Worm (Caenorhabditis elegans) whole organism, young adult: ENCODE results near the gene flcn-1.

ENCODE experiments used
- C06A6.2 ChIP-seq: fragments of 200-800 bp; sonication (Bioruptor generic); conservative IDR thresholded peaks from 2 replicates; pipeline ENCODE4 v1.3.6; 2022; ENCODE audit warnings: missing genetic modification characterization, missing compliant biosample characterization
- C17E4.6 ChIP-seq: fragments of 200-800 bp; sonication (Bioruptor generic); IDR thresholded peaks from 2 replicates; pipeline ENCODE4 v1.3.6; 2022; ENCODE audit warnings: missing genetic modification reagents, missing genetic modification characterization, missing compliant biosample characterization
- F10E7.11 ChIP-seq: sonication (generic microtip); optimal IDR thresholded peaks from 2 replicates; lab custom pipeline; 2017; ENCODE audit warnings: mild to moderate bottlenecking, missing genetic modification characterization, moderate library complexity, missing compliant biosample characterization
- F33H1.4 ChIP-seq: fragments of 200-800 bp; sonication (Bioruptor generic); IDR thresholded peaks from 2 replicates; pipeline ENCODE4 v1.3.6; 2022; ENCODE audit warnings: missing genetic modification reagents, missing genetic modification characterization, missing compliant biosample characterization
- F39B2.1 ChIP-seq: fragments of 200-800 bp; sonication (Bioruptor generic); IDR thresholded peaks from 2 replicates; pipeline ENCODE4 v1.3.6; 2022; ENCODE audit warnings: missing genetic modification reagents, missing genetic modification characterization, missing compliant biosample characterization
- F49E8.2 ChIP-seq: sonication (generic microtip); optimal IDR thresholded peaks from 3 replicates; lab custom pipeline; 2017; ENCODE audit warnings: missing genetic modification characterization, mild to moderate bottlenecking, missing compliant biosample characterization, antibody characterized with exemption, moderate library complexity; ENCODE audit not compliant: insufficient read depth
- F57A8.1 ChIP-seq: fragments of 200-800 bp; sonication (Bioruptor generic); optimal IDR thresholded peaks from 2 replicates; lab custom pipeline; 2018; ENCODE audit warnings: mild to moderate bottlenecking, missing genetic modification characterization, moderate library complexity, missing compliant biosample characterization
- T07F8.4 ChIP-seq: sonication (generic microtip); optimal IDR thresholded peaks from 2 replicates; lab custom pipeline; 2016; ENCODE audit warnings: mild to moderate bottlenecking, missing genetic modification characterization, moderate library complexity, missing compliant biosample characterization
- Y53F4B.3 ChIP-seq: fragments of 200-800 bp; sonication (Bioruptor generic); IDR thresholded peaks from 2 replicates; pipeline ENCODE4 v1.3.6; 2022; ENCODE audit warnings: missing genetic modification reagents, missing genetic modification characterization, missing compliant biosample characterization
- atf-7 ChIP-seq: sonication (generic microtip); optimal IDR thresholded peaks from 2 replicates; lab custom pipeline; 2017; ENCODE audit warnings: mild to moderate bottlenecking, missing genetic modification characterization, missing compliant biosample characterization
- bed-2 ChIP-seq: fragments of 200-800 bp; sonication (Bioruptor generic); IDR thresholded peaks from 2 replicates; pipeline ENCODE4 v1.3.6; 2022; ENCODE audit warnings: missing genetic modification reagents, missing genetic modification characterization, missing compliant biosample characterization
- cebp-1 ChIP-seq, 2 experiments: fragments of 200-800 bp in 1 of 2; sonication (Bioruptor generic) in 1 of 2; sonication (generic microtip) in 1 of 2; IDR thresholded peaks in 1 of 2; optimal IDR thresholded peaks in 1 of 2; 2 replicates each; pipeline versions ENCODE4 v1.3.6 to Lab custom; 2017 to 2022; ENCODE audit warnings: missing compliant biosample characterization in 2 of 2, missing genetic modification characterization in 2 of 2, mild to moderate bottlenecking in 1 of 2, missing genetic modification reagents in 1 of 2, moderate library complexity in 1 of 2
- ceh-27 ChIP-seq: fragments of 200-800 bp; sonication (Bioruptor generic); optimal IDR thresholded peaks from 2 replicates; lab custom pipeline; 2018; ENCODE audit warnings: mild to moderate bottlenecking, missing genetic modification characterization, moderate library complexity, missing compliant biosample characterization
- ceh-40 ChIP-seq: fragments of 200-800 bp; sonication (Bioruptor generic); IDR thresholded peaks from 2 replicates; pipeline ENCODE4 v1.3.6; 2022; ENCODE audit warnings: missing genetic modification characterization, missing compliant biosample characterization
- ceh-91 ChIP-seq: fragments of 200-800 bp; sonication (Bioruptor generic); IDR thresholded peaks from 2 replicates; pipeline ENCODE4 v1.3.6; 2022; ENCODE audit warnings: missing genetic modification reagents, missing genetic modification characterization, missing compliant biosample characterization
- chd-7 ChIP-seq: sonication (generic microtip); optimal IDR thresholded peaks from 2 replicates; lab custom pipeline; 2016; ENCODE audit warnings: mild to moderate bottlenecking, missing genetic modification characterization, moderate library complexity, missing compliant biosample characterization
- dpl-1 ChIP-seq: fragments of 150-350 bp; optimal IDR thresholded peaks from 2 replicates; lab custom pipeline; 2014; ENCODE audit warnings: missing biosample characterization, missing genetic modification reagents, missing genetic modification characterization
- egl-18 ChIP-seq: fragments of 200-800 bp; sonication (Bioruptor generic); IDR thresholded peaks from 2 replicates; pipeline ENCODE4 v1.3.6; 2022; ENCODE audit warnings: missing genetic modification reagents, missing genetic modification characterization, missing compliant biosample characterization
- fkh-3 ChIP-seq: sonication (generic microtip); optimal IDR thresholded peaks from 2 replicates; lab custom pipeline; 2016; ENCODE audit warnings: mild to moderate bottlenecking, missing genetic modification characterization, missing compliant biosample characterization
- gei-17 ChIP-seq: fragments of 200-800 bp; sonication (Bioruptor generic); optimal IDR thresholded peaks from 2 replicates; lab custom pipeline; 2018; ENCODE audit warnings: mild to moderate bottlenecking, missing genetic modification characterization, missing compliant biosample characterization
- hlh-12 ChIP-seq: sonication (generic microtip); optimal IDR thresholded peaks from 2 replicates; lab custom pipeline; 2016; ENCODE audit warnings: missing genetic modification characterization, missing compliant biosample characterization
- hsf-1 ChIP-seq: fragments of 200-800 bp; sonication (Bioruptor generic); IDR thresholded peaks from 2 replicates; pipeline ENCODE4 v1.3.6; 2022; ENCODE audit warnings: missing genetic modification reagents, missing genetic modification characterization, missing compliant biosample characterization
- lag-1 ChIP-seq: fragments of 200-800 bp; sonication (Bioruptor generic); IDR thresholded peaks from 2 replicates; pipeline ENCODE4 v1.3.6; 2022; ENCODE audit warnings: missing genetic modification reagents, missing genetic modification characterization, missing compliant biosample characterization
- let-526 ChIP-seq: fragments of 200-800 bp; sonication (Bioruptor generic); IDR thresholded peaks from 2 replicates; pipeline ENCODE4 v1.3.6; 2022; ENCODE audit warnings: missing genetic modification reagents, missing genetic modification characterization, missing compliant biosample characterization
- let-607 ChIP-seq, 2 experiments: fragments of 200-800 bp in 1 of 2; sonication (Bioruptor generic) in 1 of 2; sonication (generic microtip) in 1 of 2; optimal IDR thresholded peaks; 2 replicates each; lab custom pipeline; 2016 to 2018; ENCODE audit warnings: mild to moderate bottlenecking in 2 of 2, missing compliant biosample characterization in 2 of 2, missing genetic modification characterization in 2 of 2, moderate library complexity in 2 of 2, missing genotype in 1 of 2
- lsl-1 ChIP-seq: fragments of 200-800 bp; sonication (Bioruptor generic); optimal IDR thresholded peaks from 2 replicates; lab custom pipeline; 2018; ENCODE audit warnings: mild to moderate bottlenecking, missing genetic modification characterization, moderate library complexity, missing compliant biosample characterization
- madf-3 ChIP-seq: fragments of 200-800 bp; sonication (Bioruptor generic); IDR thresholded peaks from 2 replicates; pipeline ENCODE4 v1.3.6; 2022; ENCODE audit warnings: missing genetic modification reagents, missing genetic modification characterization, missing compliant biosample characterization
- madf-6 ChIP-seq: fragments of 200-800 bp; sonication (Bioruptor generic); IDR thresholded peaks from 2 replicates; pipeline ENCODE4 v1.3.6; 2022; ENCODE audit warnings: missing genetic modification reagents, missing genetic modification characterization, missing compliant biosample characterization
- madf-8 ChIP-seq: fragments of 200-800 bp; sonication (Bioruptor generic); conservative IDR thresholded peaks from 2 replicates; pipeline ENCODE4 v1.3.6; 2022; ENCODE audit warnings: missing genetic modification reagents, missing genetic modification characterization, missing compliant biosample characterization
- mcd-1 ChIP-seq: fragments of 200-800 bp; sonication (Bioruptor generic); IDR thresholded peaks from 2 replicates; pipeline ENCODE4 v1.3.6; 2022; ENCODE audit warnings: missing genetic modification reagents, missing genetic modification characterization, missing compliant biosample characterization
- mes-4 ChIP-seq: sonication (generic microtip); optimal IDR thresholded peaks from 2 replicates; lab custom pipeline; 2016; ENCODE audit warnings: missing genotype, missing genetic modification characterization, missing compliant biosample characterization
- mxl-1 ChIP-seq: sonication (generic microtip); optimal IDR thresholded peaks from 2 replicates; lab custom pipeline; 2016; ENCODE audit warnings: missing genetic modification characterization, missing compliant biosample characterization
- nfya-2 ChIP-seq: fragments of 200-800 bp; sonication (Bioruptor generic); IDR thresholded peaks from 2 replicates; pipeline ENCODE4 v1.3.6; 2022; ENCODE audit warnings: missing genetic modification reagents, missing genetic modification characterization, missing compliant biosample characterization
- nfyb-1 ChIP-seq: fragments of 200-800 bp; sonication (Bioruptor generic); IDR thresholded peaks from 2 replicates; pipeline ENCODE4 v1.3.6; 2022; ENCODE audit warnings: missing genetic modification reagents, missing genetic modification characterization, missing compliant biosample characterization
- nhr-179 ChIP-seq: sonication (generic microtip); optimal IDR thresholded peaks from 2 replicates; lab custom pipeline; 2016; ENCODE audit warnings: mild to moderate bottlenecking, missing genetic modification characterization, missing compliant biosample characterization
- nhr-80 ChIP-seq: sonication (generic microtip); optimal IDR thresholded peaks from 2 replicates; lab custom pipeline; 2016; ENCODE audit warnings: missing genetic modification characterization, missing compliant biosample characterization
- rcor-1 ChIP-seq: fragments of 200-800 bp; sonication (Bioruptor generic); IDR thresholded peaks from 2 replicates; pipeline ENCODE4 v1.3.6; 2022; ENCODE audit warnings: missing genetic modification reagents, missing genetic modification characterization, missing compliant biosample characterization
- sdz-38 ChIP-seq: sonication (generic microtip); optimal IDR thresholded peaks from 2 replicates; lab custom pipeline; 2016; ENCODE audit warnings: missing genotype, missing genetic modification characterization, missing compliant biosample characterization
- snpc-1.3 ChIP-seq: sonication (generic microtip); optimal IDR thresholded peaks from 2 replicates; lab custom pipeline; 2017; ENCODE audit warnings: missing genetic modification characterization, mild to moderate bottlenecking, missing compliant biosample characterization, antibody characterized with exemption, moderate library complexity, missing genotype, missing genetic modification reagents; ENCODE audit not compliant: insufficient read depth
- snpc-3.4 ChIP-seq: sonication (generic microtip); optimal IDR thresholded peaks from 2 replicates; lab custom pipeline; 2017; ENCODE audit warnings: missing genetic modification characterization, mild to moderate bottlenecking, missing compliant biosample characterization, antibody characterized with exemption, moderate library complexity, missing genotype, missing genetic modification reagents
- snpc-4 ChIP-seq, 5 experiments: fragments of 150-350 bp in 1 of 5; sonication (generic microtip) in 4 of 5; optimal IDR thresholded peaks; 2 replicates each; lab custom pipeline; 2014 to 2018; ENCODE audit warnings: missing genetic modification characterization in 5 of 5, missing biosample characterization in 3 of 5, antibody characterized with exemption in 2 of 5, mild to moderate bottlenecking in 2 of 5, missing compliant biosample characterization in 2 of 5, missing genotype in 2 of 5, moderate library complexity in 2 of 5, missing genetic modification reagents in 1 of 5
- tbp1 ChIP-seq: fragments of 200-800 bp; sonication (Bioruptor generic); optimal IDR thresholded peaks from 2 replicates; lab custom pipeline; 2018; ENCODE audit warnings: mild to moderate bottlenecking, missing genetic modification characterization, missing compliant biosample characterization
- tlf-1 ChIP-seq: fragments of 200-800 bp; sonication (Bioruptor generic); optimal IDR thresholded peaks from 2 replicates; lab custom pipeline; 2018; ENCODE audit warnings: mild to moderate bottlenecking, missing genetic modification characterization, missing compliant biosample characterization
- unc-62 ChIP-seq: fragments of 150-350 bp; optimal IDR thresholded peaks from 2 replicates; lab custom pipeline; 2014; ENCODE audit warnings: missing biosample characterization, missing genetic modification reagents, missing genetic modification characterization
- zfh-2 ChIP-seq: fragments of 200-800 bp; sonication (Bioruptor generic); conservative IDR thresholded peaks from 2 replicates; pipeline ENCODE4 v1.3.6; 2022; ENCODE audit warnings: missing genetic modification reagents, missing genetic modification characterization, missing compliant biosample characterization
- ztf-26 ChIP-seq: sonication (generic microtip); optimal IDR thresholded peaks from 2 replicates; lab custom pipeline; 2017; ENCODE audit warnings: missing genetic modification characterization, missing compliant biosample characterization

flcn-1 gene

ce11 chrII:6968191-6968675, 39.7 kb downstream of the flcn-1 start (continued):
- TF ChIP-seq snpc-1.3 (peak; percentile 70), fkh-3 (tag; lab: Kevin White, UChicago) (peak; percentile 80), ceh-40 (GFP tag; lab: Robert Waterston, UW) (no peak), nfyb-1 (peak; percentile 93), hsf-1 (GFP tag; lab: Robert Waterston, UW) (peak; percentile 58), Y53F4B.3 (GFP tag; lab: Robert Waterston, UW) (peak; percentile 29; the same call in 1 of the 2 replicates), atf-7 (tag; lab: Kevin White, UChicago) (peak; percentile 59), mes-4 (tag; lab: Kevin White, UChicago) (peak; percentile 56), unc-62 (GFP tag; lab: Kevin White, UChicago) (no peak), nhr-80 (tag; lab: Kevin White, UChicago) (no peak), F33H1.4 (GFP tag; lab: Robert Waterston, UW) (peak; percentile 72), madf-8 (GFP tag; lab: Robert Waterston, UW) (peak; percentile 67), let-607 (tag; optimal IDR thresholded peaks at IDR 0.05; lab: Kevin White, UChicago) (no peak), hlh-12 (tag; lab: Kevin White, UChicago) (peak; percentile 29), chd-7 (peak; percentile 68), zfh-2 (no peak; the same call in 1 of the 2 replicates), ztf-26 (tag; lab: Kevin White, UChicago) (peak; percentile 13), madf-6 (GFP tag; lab: Robert Waterston, UW) (peak; percentile 88), F49E8.2 (tag; lab: Kevin White, UChicago) (peak; percentile 85), nhr-179 (tag; lab: Kevin White, UChicago) (no peak), bed-2 (no peak), tbp1 (GFP tag; lab: Kevin White, UChicago) (peak; percentile 79), sdz-38 (tag; lab: Kevin White, UChicago) (no peak), gei-17 (GFP tag; lab: Kevin White, UChicago) (peak; percentile 38), tlf-1 (peak; percentile 59), nfya-2 (GFP tag; lab: Robert Waterston, UW) (peak; percentile 58; the same call in 1 of the 2 replicates), snpc-3.4 (tag; lab: Kevin White, UChicago) (peak; percentile 93), F10E7.11 (tag; lab: Kevin White, UChicago) (peak; percentile 79), egl-18 (GFP tag; lab: Robert Waterston, UW) (0 out of 2 replicates have a peak, but pooled peaks have one; percentile 53), C06A6.2 (GFP tag; lab: Robert Waterston, UW) (peak; percentile 67), lsl-1 (peak; percentile 84), F39B2.1 (peak; percentile 53; the same call in 1 of the 2 replicates), rcor-1 (GFP tag; lab: Robert Waterston, UW) (peak; percentile 84), dpl-1 (no peak), mxl-1 (tag; lab: Kevin White, UChicago) (no peak), ceh-27 (peak; percentile 40), snpc-4 (GFP tag; optimal IDR thresholded peaks at IDR 0.05; lab: Kevin White, UChicago) (peak; percentile 97), snpc-4 (tag; optimal IDR thresholded peaks at IDR 0.05; lab: Kevin White, UChicago) (peak; percentile 97 to 99 (median 98)), madf-3 (GFP tag; lab: Robert Waterston, UW) (peak; percentile 68; the same call in 1 of the 2 replicates), ceh-91 (GFP tag; lab: Robert Waterston, UW) (peak; percentile 73), let-526 (GFP tag; lab: Robert Waterston, UW) (peak; percentile 78; the same call in 1 of the 2 replicates), mcd-1 (GFP tag; lab: Robert Waterston, UW) (peak; percentile 81), C17E4.6 (peak; percentile 74), lag-1 (GFP tag; lab: Robert Waterston, UW) (no peak), T07F8.4 (tag; lab: Kevin White, UChicago) (peak; percentile 14), cebp-1 (GFP tag; IDR thresholded peaks at IDR 0.05; lab: Robert Waterston, UW) (no peak), cebp-1 (tag; optimal IDR thresholded peaks at IDR 0.05; lab: Kevin White, UChicago) (peak; percentile 62), F57A8.1 (GFP tag; lab: Kevin White, UChicago) (peak; percentile 37)
